Worm (Caenorhabditis elegans) whole organism, L1 larva: ENCODE measurements around the gene hmit-1.2.
A peak's percentile ranks its signal among the peaks of the same experiment; 100 is the strongest.

Experiments used
- C16A3.4 ChIP-seq: fragments of 150-350 bp; optimal IDR thresholded peaks from 2 replicates; lab custom pipeline; 2014; ENCODE audit warnings: missing biosample characterization, missing genetic modification characterization
- alr-1 ChIP-seq: fragments of 200-800 bp; sonication (Bioruptor generic); optimal IDR thresholded peaks from 2 replicates; lab custom pipeline; 2018; ENCODE audit warnings: borderline replicate concordance, mild to moderate bottlenecking, missing genetic modification characterization, missing compliant biosample characterization
- ama-1 ChIP-seq: fragments of 150-350 bp; optimal IDR thresholded peaks from 2 replicates; lab custom pipeline; 2014
- ceh-63 ChIP-seq: fragments of 200-800 bp; sonication (Bioruptor generic); optimal IDR thresholded peaks from 2 replicates; lab custom pipeline; 2018; ENCODE audit warnings: mild to moderate bottlenecking, missing genetic modification characterization, missing compliant biosample characterization
- ceh-8 ChIP-seq: fragments of 200-800 bp; sonication (Bioruptor generic); optimal IDR thresholded peaks from 2 replicates; lab custom pipeline; 2018; ENCODE audit warnings: mild to moderate bottlenecking, missing genetic modification characterization, moderate library complexity, missing compliant biosample characterization
- ces-1 ChIP-seq: fragments of 150-350 bp; optimal IDR thresholded peaks from 2 replicates; lab custom pipeline; 2014; ENCODE audit warnings: missing biosample characterization, missing genetic modification reagents, missing genetic modification characterization
- efl-1 ChIP-seq, 4 experiments: fragments of 150-350 bp; optimal IDR thresholded peaks in 3 of 4; peaks in 1 of 4; 1 replicate in 1 of 4; 2 replicates in 3 of 4; lab custom pipeline; 2014; ENCODE audit warnings: missing biosample characterization in 2 of 4, missing genetic modification characterization in 2 of 4, missing genetic modification reagents in 2 of 4
- egl-27 ChIP-seq, 2 experiments: fragments of 150-350 bp in 1 of 2; sonication (generic microtip); optimal IDR thresholded peaks; 3 replicates each; lab custom pipeline; 2017 to 2018; ENCODE audit warnings: missing biosample characterization in 2 of 2, missing genetic modification characterization in 2 of 2, missing genetic modification reagents in 2 of 2
- elt-2 ChIP-seq: sonication (generic microtip); optimal IDR thresholded peaks from 2 replicates; lab custom pipeline; 2016; ENCODE audit warnings: missing genetic modification characterization, mild to moderate bottlenecking, inconsistent platforms, missing compliant biosample characterization, missing genetic modification reagents
- ets-5 ChIP-seq: fragments of 200-800 bp; sonication (Bioruptor generic); IDR thresholded peaks from 2 replicates; pipeline ENCODE4 v1.3.6; 2022; ENCODE audit warnings: missing genetic modification characterization, missing compliant biosample characterization
- fkh-8 ChIP-seq: sonication (generic microtip); optimal IDR thresholded peaks from 2 replicates; lab custom pipeline; 2016; ENCODE audit warnings: mild to moderate bottlenecking, missing genetic modification characterization, missing compliant biosample characterization
- hpl-2 ChIP-seq: fragments of 150-350 bp; optimal IDR thresholded peaks from 2 replicates; lab custom pipeline; 2014; ENCODE audit warnings: missing biosample characterization, missing genetic modification reagents, missing genetic modification characterization
- isw-1 ChIP-seq: fragments of 200-800 bp; sonication (Bioruptor generic); IDR thresholded peaks from 2 replicates; pipeline ENCODE4 v1.3.6; 2022; ENCODE audit warnings: missing genetic modification characterization, missing compliant biosample characterization
- jun-1 ChIP-seq: fragments of 150-350 bp; optimal IDR thresholded peaks from 2 replicates; lab custom pipeline; 2014; ENCODE audit warnings: missing biosample characterization, missing genetic modification reagents, missing genetic modification characterization
- lin-14 ChIP-seq: fragments of 200-800 bp; sonication (Bioruptor generic); optimal IDR thresholded peaks from 2 replicates; lab custom pipeline; 2018; ENCODE audit warnings: mild to moderate bottlenecking, missing genetic modification characterization, moderate library complexity, missing compliant biosample characterization
- lin-35 ChIP-seq, 2 experiments: fragments of 150-350 bp; optimal IDR thresholded peaks; 2 replicates each; lab custom pipeline; 2014; ENCODE audit warnings: missing biosample characterization in 2 of 2, missing genetic modification characterization in 2 of 2, missing genetic modification reagents in 2 of 2
- lin-39 ChIP-seq: fragments of 150-350 bp; optimal IDR thresholded peaks from 2 replicates; lab custom pipeline; 2014; ENCODE audit warnings: missing biosample characterization, missing genetic modification reagents, missing genetic modification characterization
- lsy-2 ChIP-seq, 2 experiments: fragments of 150-350 bp; optimal IDR thresholded peaks; 2 replicates each; lab custom pipeline; 2014; ENCODE audit warnings: missing biosample characterization in 2 of 2, missing genetic modification characterization in 2 of 2
- nhr-11 ChIP-seq: fragments of 150-350 bp; optimal IDR thresholded peaks from 2 replicates; lab custom pipeline; 2014; ENCODE audit warnings: missing biosample characterization, missing genetic modification characterization
- nhr-19 ChIP-seq: fragments of 200-800 bp; sonication (Bioruptor generic); conservative IDR thresholded peaks from 2 replicates; pipeline ENCODE4 v1.3.6; 2022; ENCODE audit warnings: missing genetic modification characterization, missing compliant biosample characterization
- nhr-20 ChIP-seq: sonication (generic microtip); optimal IDR thresholded peaks from 2 replicates; lab custom pipeline; 2016; ENCODE audit warnings: mild to moderate bottlenecking, missing genetic modification characterization, missing compliant biosample characterization
- nhr-237 ChIP-seq: fragments of 150-350 bp; optimal IDR thresholded peaks from 2 replicates; lab custom pipeline; 2014; ENCODE audit warnings: missing biosample characterization, missing genetic modification characterization
- nhr-77 ChIP-seq: fragments of 150-350 bp; optimal IDR thresholded peaks from 2 replicates; lab custom pipeline; 2014; ENCODE audit warnings: missing biosample characterization, missing genetic modification characterization
- nhr-84 ChIP-seq: sonication (generic microtip); optimal IDR thresholded peaks from 2 replicates; lab custom pipeline; 2017; ENCODE audit warnings: missing biosample characterization, missing genetic modification characterization
- nhr-85 ChIP-seq: sonication (generic microtip); peaks from one replicate; lab custom pipeline; 2016; ENCODE audit warnings: missing genetic modification characterization, inconsistent platforms, missing compliant biosample characterization
- nhr-90 ChIP-seq: sonication (generic microtip); optimal IDR thresholded peaks from 2 replicates; lab custom pipeline; 2016; ENCODE audit warnings: mild to moderate bottlenecking, missing genetic modification characterization, missing compliant biosample characterization; ENCODE audit not compliant: poor library complexity
- pax-3 ChIP-seq: fragments of 200-800 bp; sonication (Bioruptor generic); optimal IDR thresholded peaks from 2 replicates; lab custom pipeline; 2018; ENCODE audit warnings: mild to moderate bottlenecking, missing genetic modification characterization, moderate library complexity, missing compliant biosample characterization
- pqm-1 ChIP-seq: sonication (generic microtip); optimal IDR thresholded peaks from 3 replicates; lab custom pipeline; 2017; ENCODE audit warnings: missing biosample characterization, missing genetic modification characterization
- rnt-1 ChIP-seq: sonication (generic microtip); optimal IDR thresholded peaks from 2 replicates; lab custom pipeline; 2016; ENCODE audit warnings: mild to moderate bottlenecking, missing genetic modification characterization, moderate library complexity, missing compliant biosample characterization
- snpc-4 ChIP-seq: fragments of 150-350 bp; optimal IDR thresholded peaks from 2 replicates; lab custom pipeline; 2014; ENCODE audit warnings: missing biosample characterization, missing genetic modification characterization
- snu-23 ChIP-seq: sonication (generic microtip); optimal IDR thresholded peaks from 2 replicates; lab custom pipeline; 2016; ENCODE audit warnings: missing genetic modification characterization, missing compliant biosample characterization
- sox-4 ChIP-seq: sonication (generic microtip); optimal IDR thresholded peaks from 2 replicates; lab custom pipeline; 2016; ENCODE audit warnings: missing genetic modification characterization, missing compliant biosample characterization
- sptf-1 ChIP-seq: fragments of 150-350 bp; optimal IDR thresholded peaks from 2 replicates; lab custom pipeline; 2014; ENCODE audit warnings: missing biosample characterization, missing genetic modification characterization
- swsn-7 ChIP-seq: sonication (generic microtip); optimal IDR thresholded peaks from 2 replicates; lab custom pipeline; 2016; ENCODE audit warnings: missing genetic modification characterization, missing compliant biosample characterization
- tbx-2 ChIP-seq: sonication (generic microtip); optimal IDR thresholded peaks from 2 replicates; lab custom pipeline; 2016; ENCODE audit warnings: missing genetic modification characterization, missing compliant biosample characterization
- unc-130 ChIP-seq: fragments of 150-350 bp; optimal IDR thresholded peaks from 2 replicates; lab custom pipeline; 2017; ENCODE audit warnings: missing biosample characterization, missing genetic modification characterization, inconsistent platforms
- unc-62 ChIP-seq: fragments of 150-350 bp; optimal IDR thresholded peaks from 2 replicates; lab custom pipeline; 2014; ENCODE audit warnings: missing biosample characterization, missing genetic modification reagents, missing genetic modification characterization
- unc-98 ChIP-seq: fragments of 200-800 bp; sonication (Bioruptor generic); IDR thresholded peaks from 2 replicates; pipeline ENCODE4 v1.3.6; 2022; ENCODE audit warnings: missing genetic modification characterization, missing compliant biosample characterization
- vab-15 ChIP-seq: sonication (generic microtip); optimal IDR thresholded peaks from 2 replicates; lab custom pipeline; 2017; ENCODE audit warnings: missing genotype, mild to moderate bottlenecking, missing genetic modification characterization, missing compliant biosample characterization
- xbp-1 ChIP-seq: sonication (generic microtip); optimal IDR thresholded peaks from 2 replicates; lab custom pipeline; 2016; ENCODE audit warnings: missing genetic modification characterization, missing compliant biosample characterization
- ztf-4 ChIP-seq: fragments of 150-350 bp; optimal IDR thresholded peaks from 2 replicates; lab custom pipeline; 2014; ENCODE audit warnings: missing biosample characterization, missing genetic modification characterization

The hmit-1.2 gene

DNA sequence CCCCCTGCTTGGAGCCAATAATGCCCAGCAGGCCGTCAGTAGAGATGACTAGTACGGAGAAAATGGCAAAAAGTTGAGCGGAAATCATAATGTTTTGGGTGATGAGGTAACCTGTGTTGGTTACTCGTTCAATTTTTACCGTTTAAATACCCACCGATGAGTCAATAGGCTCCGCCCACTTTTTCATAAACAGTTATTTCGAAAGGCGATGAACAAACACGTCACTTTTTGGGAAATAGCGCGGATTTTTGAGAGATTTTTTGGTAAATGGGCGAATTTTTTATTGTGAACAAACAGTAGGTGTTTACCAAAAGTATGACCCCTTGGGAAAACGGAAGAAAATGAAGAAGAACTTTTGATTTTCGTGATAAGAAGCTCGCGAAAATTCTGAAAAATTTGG, 35.6 kb downstream of the hmit-1.2 start, which contains the start of gene ttr-26:
TSS of gene ttr-26 (minus strand) at position 101 of the 400 bp plus-strand sequence.
- no peak for TF ChIP-seq lin-35 (GFP tag; optimal IDR thresholded peaks at IDR 0.05; lab: Kevin White, UChicago)
- TF ChIP-seq jun-1 (tag; lab: Kevin White, UChicago), result no peak
- no peak for TF ChIP-seq vab-15 (tag; lab: Kevin White, UChicago)
- no peak for TF ChIP-seq ama-1 (lab: Kevin White, UChicago)
- TF ChIP-seq hpl-2 (GFP tag; lab: Kevin White, UChicago), result no peak
- TF ChIP-seq sptf-1, result no peak
- TF ChIP-seq ets-5 (GFP tag; lab: Robert Waterston, UW), result no peak
- no peak for TF ChIP-seq xbp-1
- TF ChIP-seq nhr-84 (tag; lab: Kevin White, UChicago), result no peak
- no peak for TF ChIP-seq nhr-11 (tag; lab: Kevin White, UChicago)
- TF ChIP-seq nhr-77, result peak; percentile 8
- no peak for TF ChIP-seq ztf-4 (tag; lab: Kevin White, UChicago)
- no peak for TF ChIP-seq nhr-90
- TF ChIP-seq efl-1 (optimal IDR thresholded peaks at IDR 0.05; lab: Kevin White, UChicago), result no peak
- peak in 1 of 2 experiments; percentile 73 for TF ChIP-seq efl-1 (GFP tag; optimal IDR thresholded peaks at IDR 0.05 in 1 of 2; lab: Kevin White, UChicago)
- TF ChIP-seq rnt-1, result no peak
- TF ChIP-seq lin-39 (tag; lab: Kevin White, UChicago), result no peak
- no peak for TF ChIP-seq ceh-8 (GFP tag; lab: Kevin White, UChicago)
- TF ChIP-seq lin-14, result peak; percentile 6
- TF ChIP-seq nhr-20 (tag; lab: Kevin White, UChicago), result no peak
- TF ChIP-seq pax-3 (tag; lab: Kevin White, UChicago), result no peak
- no peak for TF ChIP-seq lsy-2 (tag; optimal IDR thresholded peaks at IDR 0.05; lab: Kevin White, UChicago)

DNA sequence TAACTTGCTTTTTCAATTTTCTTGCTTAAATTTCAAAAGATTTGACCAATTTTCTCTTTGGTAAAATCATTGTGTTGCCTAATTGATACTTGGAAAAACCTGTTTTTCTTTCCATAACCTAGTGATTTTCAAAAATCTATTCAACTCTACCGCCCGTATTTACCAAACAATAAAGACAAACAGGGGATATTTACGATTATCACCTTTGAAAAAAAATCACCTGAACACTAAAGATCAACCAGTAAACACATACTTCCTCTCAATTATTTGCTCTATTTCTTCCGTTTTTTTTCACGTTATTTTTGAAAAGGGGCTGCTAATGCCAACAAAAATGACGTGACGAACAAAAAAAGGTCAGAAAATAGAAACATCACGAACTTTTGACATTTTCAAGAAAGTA, 36.4 kb downstream of the hmit-1.2 start:
- TF ChIP-seq C16A3.4 (tag; lab: Kevin White, UChicago) (no peak), nhr-77 (peak; percentile 3), lin-14 (peak; percentile 19), nhr-19 (GFP tag; lab: Robert Waterston, UW) (no peak), snpc-4 (tag; lab: Kevin White, UChicago) (no peak), nhr-20 (tag; lab: Kevin White, UChicago) (no peak), snu-23 (no peak), hpl-2 (GFP tag; lab: Kevin White, UChicago) (no peak), xbp-1 (no peak), fkh-8 (tag; lab: Kevin White, UChicago) (no peak), ama-1 (lab: Kevin White, UChicago) (no peak), nhr-85 (tag; lab: Kevin White, UChicago) (no peak), jun-1 (tag; lab: Kevin White, UChicago) (no peak), unc-98 (GFP tag; lab: Robert Waterston, UW) (no peak)

DNA sequence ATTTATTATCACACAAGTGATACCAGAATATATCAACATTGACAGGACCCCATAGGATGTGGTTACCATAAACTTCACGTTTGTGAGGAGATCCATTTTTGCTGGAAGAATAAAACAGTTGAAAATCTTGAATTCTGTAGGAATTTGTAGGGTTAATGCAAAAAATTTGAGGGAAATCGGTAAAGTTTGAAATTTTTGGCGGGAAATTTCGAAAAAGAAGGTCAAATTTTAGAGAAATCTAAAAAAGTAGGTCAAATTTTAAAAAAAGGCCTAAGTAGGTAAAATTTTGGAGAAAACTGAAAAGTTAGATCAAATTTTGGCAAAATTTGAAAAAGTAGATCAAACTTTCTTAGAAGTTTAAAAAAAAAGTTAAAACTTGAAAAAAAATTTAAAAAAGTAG, 40.2 kb downstream of the hmit-1.2 start, which contains the start of gene srg-34:
TSS of gene srg-34 (minus strand) at position 101 of the 400 bp plus-strand sequence.
- TF ChIP-seq elt-2 (tag; lab: Kevin White, UChicago) (no peak), lin-14 (no peak), ces-1 (GFP tag; lab: Kevin White, UChicago) (no peak), isw-1 (no peak), tbx-2 (no peak), jun-1 (tag; lab: Kevin White, UChicago) (no peak), egl-27 (tag; optimal IDR thresholded peaks at IDR 0.05; lab: Kevin White, UChicago) (no peak), swsn-7 (tag; lab: Kevin White, UChicago) (no peak)

DNA sequence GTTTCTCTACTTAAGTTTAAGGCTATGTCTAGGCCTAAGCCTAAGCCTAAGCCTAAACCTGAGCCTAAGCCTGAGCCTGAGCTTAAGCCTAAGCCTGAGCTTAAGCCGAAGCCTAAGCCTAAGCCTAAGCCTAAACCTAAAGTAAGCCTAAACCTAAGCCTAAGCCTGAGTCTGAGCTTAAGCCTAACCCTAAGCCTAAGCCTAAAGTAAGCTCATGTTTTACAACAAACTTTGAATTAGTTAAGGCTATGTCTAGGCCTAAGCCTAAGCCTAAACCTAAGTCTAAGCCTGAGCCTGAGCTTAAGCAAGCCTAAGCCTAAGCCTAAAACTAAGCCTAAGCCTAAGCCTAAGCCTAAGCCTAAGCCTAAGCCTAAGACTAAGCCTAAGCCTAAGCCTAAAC, 41.1 kb downstream of the hmit-1.2 start:
- TF ChIP-seq tbx-2, result no peak
- no peak for TF ChIP-seq sox-4
- no peak for TF ChIP-seq nhr-237 (tag; lab: Kevin White, UChicago)
- TF ChIP-seq unc-130 (tag; lab: Kevin White, UChicago), result no peak
- TF ChIP-seq ceh-63 (GFP tag; lab: Kevin White, UChicago), result no peak
- TF ChIP-seq alr-1 (tag; lab: Kevin White, UChicago), result no peak
- TF ChIP-seq unc-62 (GFP tag; lab: Kevin White, UChicago), result no peak
- TF ChIP-seq rnt-1, result no peak
- TF ChIP-seq ces-1 (GFP tag; lab: Kevin White, UChicago), result no peak
- no peak for TF ChIP-seq pqm-1 (tag; lab: Kevin White, UChicago)
